Worm (Caenorhabditis elegans) whole organism, dauer: ENCODE data around the gene F11E6.4.

Experiments
- unc-62 ChIP-seq: sonication (generic microtip); optimal IDR thresholded peaks from 2 replicates; lab custom pipeline; 2017; ENCODE audit warnings: missing biosample characterization, missing genetic modification reagents, missing genetic modification characterization

Gene F11E6.4

DNA sequence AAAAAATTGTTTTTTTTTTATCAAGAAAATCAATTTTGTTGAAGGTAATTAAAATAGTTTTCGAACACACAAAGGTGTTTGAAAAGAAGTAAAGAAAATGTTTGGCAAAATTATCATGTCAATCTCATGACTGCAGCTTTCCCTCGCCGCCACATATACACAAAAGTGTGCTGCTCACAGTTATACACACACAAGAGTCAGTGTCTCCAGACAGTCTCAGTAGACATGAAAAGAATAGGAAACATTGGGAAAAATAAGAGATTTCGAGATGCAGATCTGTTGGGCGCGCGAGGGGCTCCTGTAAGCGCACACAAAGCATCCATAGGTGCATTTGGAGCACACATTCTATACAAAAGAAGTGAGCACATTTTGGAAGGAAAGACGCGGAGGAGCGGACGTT is 21.8 kb downstream of the F11E6.4 start:
- TF ChIP-seq unc-62: no peak

ce11 chrIV:17442503-17442902 is 27.7 kb downstream of the F11E6.4 start, which contains the start of gene F11E6.11:
Gene F11E6.11, plus strand, starts transcription at chrIV:17442827.
- no peak for TF ChIP-seq unc-62

ce11 chrIV:17441260-17441659 is 28.9 kb downstream of the F11E6.4 start:
- no peak for TF ChIP-seq unc-62

DNA sequence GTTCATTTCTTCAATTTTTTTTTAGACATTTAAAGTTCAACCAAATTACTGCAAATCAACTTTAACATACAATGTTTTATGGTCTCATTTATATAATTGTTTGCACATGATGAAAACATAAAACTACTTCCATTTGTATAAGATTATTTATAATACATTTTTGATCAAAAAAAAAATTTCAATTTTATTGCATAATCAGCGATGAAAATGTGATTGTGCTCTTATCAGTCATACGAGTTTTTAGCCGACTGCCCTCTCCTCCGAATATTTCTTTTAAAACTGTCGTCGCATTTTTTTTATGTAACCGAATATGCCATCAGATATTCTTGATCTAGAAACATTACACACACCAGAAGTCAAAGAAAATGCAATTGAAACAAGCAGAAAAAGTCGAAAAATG is 29.7 kb downstream of the F11E6.4 start, which contains the start of gene F08A7.1:
Gene F08A7.1, plus strand, starts transcription at position 191 of the 400 bp plus-strand sequence.
- TF ChIP-seq unc-62: no peak

DNA sequence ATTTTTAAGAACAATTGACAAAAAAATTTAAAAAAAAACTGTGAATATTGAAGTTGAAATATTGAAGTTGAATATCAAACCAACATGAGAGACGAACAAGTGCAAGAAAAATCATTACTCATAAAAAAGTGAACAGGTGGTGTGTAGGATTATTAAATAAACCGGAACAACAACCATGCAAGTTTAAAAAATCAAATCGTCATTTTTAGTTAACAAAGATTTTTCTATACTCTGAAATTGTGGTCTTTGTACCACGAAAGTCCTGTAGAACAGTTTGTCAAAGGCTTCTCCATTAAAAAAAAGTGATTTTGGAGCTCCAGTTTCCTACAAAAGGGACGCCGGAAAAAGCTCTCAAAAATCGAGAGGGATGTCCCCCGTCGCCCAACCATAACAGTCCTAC is 30.2 kb downstream of the F11E6.4 start, which contains the start of gene C06A12.19:
Gene C06A12.19, minus strand, starts transcription at position 101 of the 400 bp plus-strand sequence.
- TF ChIP-seq unc-62: no peak

DNA sequence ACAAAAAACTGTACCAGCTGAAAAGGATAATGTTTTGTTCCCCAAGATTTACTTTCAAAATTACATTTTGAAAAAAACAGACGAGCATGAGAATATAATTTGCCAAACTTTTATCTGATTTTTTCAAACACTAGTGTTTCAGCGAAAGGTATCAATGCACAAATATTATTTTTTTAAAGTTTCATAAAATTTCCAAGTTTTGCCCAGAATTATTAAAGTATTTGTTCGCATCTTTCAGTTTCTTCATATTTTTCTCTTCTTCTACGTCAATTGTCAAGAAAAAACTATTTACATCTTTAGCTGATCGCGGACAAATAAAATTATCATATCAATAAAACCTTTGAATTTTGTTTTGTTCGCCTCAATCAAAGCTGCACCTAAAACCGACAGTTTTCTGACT is 33.1 kb downstream of the F11E6.4 start, which contains the start of gene C06A12.8:
Gene C06A12.8, plus strand, starts transcription at position 301 of the 400 bp plus-strand sequence.
- no peak for TF ChIP-seq unc-62

DNA sequence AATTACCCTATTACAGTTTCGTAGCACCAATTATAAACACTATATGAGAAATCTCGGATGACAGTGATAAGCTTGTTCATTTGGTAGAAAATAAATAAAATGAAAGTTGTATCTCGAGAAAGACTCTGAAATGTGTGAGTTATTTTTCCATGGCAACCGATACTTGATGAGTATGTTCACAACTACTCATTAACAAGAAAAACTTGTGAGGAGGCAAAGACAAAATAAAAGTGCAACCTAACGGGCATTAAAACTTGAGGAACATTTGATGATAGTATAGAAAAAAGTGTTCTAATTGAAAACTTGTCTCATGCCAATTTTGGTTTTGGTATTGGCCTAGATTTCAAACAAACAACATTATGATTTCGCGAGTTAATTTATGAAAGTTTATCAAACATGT is 33.6 kb downstream of the F11E6.4 start, which contains the start of gene gcy-27:
Gene gcy-27, minus strand, starts transcription at position 101 of the 400 bp plus-strand sequence.
- TF ChIP-seq unc-62: no peak

DNA sequence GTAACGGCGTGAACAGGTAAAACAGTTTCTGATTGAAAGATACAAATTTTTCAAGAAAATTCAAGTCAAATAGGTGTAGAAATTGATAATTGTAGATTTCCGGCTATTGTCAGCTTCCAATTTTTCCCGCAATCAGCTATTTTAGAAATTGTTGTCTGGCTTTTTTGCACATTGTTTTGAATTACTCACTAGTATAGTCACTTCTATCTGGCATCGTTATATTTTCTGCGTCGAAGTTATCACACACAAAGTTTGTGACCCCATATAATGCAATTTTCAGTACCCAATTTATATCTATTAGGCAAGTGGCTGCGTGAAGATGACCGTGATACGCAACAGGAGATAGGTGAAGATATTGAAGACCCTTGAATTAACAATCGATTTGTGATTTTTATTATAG is 34.9 kb downstream of the F11E6.4 start:
- TF ChIP-seq unc-62: no peak

DNA sequence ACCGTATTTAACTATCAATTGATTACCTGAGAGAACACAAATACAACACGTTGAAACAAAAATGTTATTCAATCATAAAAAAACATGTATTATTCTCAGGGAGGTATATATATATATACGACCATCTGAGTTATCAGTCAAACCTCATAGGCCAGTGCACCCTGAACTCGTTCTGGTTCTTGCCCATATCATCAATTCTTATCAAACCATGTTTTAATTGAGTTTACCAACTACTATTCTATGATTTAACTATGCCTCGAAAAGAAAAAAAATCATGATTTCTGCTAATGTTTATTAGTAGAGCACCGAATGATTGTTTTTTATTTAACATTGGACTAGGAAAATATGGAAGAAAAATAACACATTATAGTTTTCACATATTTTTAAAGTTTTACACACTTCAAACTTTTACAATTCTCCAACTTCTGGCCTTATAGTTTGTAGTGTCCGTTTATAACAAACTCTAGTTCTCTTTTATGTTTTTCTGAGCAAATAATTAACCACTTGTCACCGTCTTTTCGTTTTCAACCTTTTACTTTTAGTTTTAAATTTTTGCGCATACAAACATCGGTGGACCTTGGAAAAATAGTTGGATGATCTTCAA is 37.8 kb downstream of the F11E6.4 start:
- TF ChIP-seq unc-62: no peak

DNA sequence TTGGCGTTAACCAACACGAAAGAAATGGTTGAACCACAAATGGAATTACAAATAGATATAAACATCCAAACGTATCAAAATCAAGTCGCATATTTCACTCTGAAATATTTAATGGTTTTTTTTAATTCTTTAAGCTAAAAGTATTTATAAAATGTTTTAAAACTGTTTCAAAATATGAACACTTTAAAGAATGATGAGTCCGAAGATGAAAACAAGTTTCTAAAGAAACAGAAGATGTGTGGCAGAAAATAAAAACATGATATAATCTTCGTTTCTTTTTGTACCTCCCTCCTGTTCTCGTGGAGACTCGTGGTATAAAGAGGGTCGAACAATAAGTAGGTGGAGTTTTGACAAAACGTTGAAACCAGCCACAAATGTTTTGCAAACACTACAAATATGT is 38.9 kb downstream of the F11E6.4 start, which contains the start of gene lact-6:
Gene lact-6, minus strand, starts transcription at position 101 of the 400 bp plus-strand sequence.
- no peak for TF ChIP-seq unc-62

- no peak for TF ChIP-seq unc-62
These were observed 42.7 kb downstream of the F11E6.4 start, which contains the start of gene C06A12.3 for ce11 chrIV:17427423-17427822. Gene C06A12.3, plus strand, starts transcription at chrIV:17427723.

DNA sequence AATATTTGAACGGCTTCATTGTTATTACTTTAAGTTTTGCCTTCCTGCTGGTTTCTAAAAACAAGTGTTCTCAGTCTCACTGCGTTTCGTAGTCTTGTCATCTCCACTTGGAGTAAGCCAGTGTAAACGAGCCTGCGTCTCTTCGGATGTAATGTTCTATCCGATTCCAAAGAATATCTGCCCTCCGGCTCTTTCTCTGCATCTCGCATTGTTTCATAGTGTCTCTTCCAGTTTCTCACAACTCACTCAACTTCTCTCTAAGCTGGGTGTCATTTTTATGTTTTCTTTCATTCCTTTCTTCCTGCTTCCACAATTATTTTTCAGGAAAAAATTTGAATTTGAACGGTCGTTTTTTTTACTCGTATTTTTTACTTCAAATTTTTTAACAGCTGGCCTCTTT is 43.2 kb downstream of the F11E6.4 start:
- TF ChIP-seq unc-62: no peak
